Worm (Caenorhabditis elegans) whole organism, early embryonic: ENCODE results near the gene lev-9.

Source experiments
- F13C5.2 ChIP-seq: sonication (generic microtip); optimal IDR thresholded peaks from 2 replicates; lab custom pipeline; 2017; ENCODE audit warnings: mild to moderate bottlenecking, missing genetic modification characterization, inconsistent platforms, missing compliant biosample characterization
- aly-1 ChIP-seq: sonication (generic microtip); optimal IDR thresholded peaks from 2 replicates; lab custom pipeline; 2016; ENCODE audit warnings: missing genetic modification characterization, missing compliant biosample characterization
- ama-1 ChIP-seq: fragments of 150-350 bp; optimal IDR thresholded peaks from 2 replicates; lab custom pipeline; 2014
- ceh-36 ChIP-seq: sonication (generic microtip); optimal IDR thresholded peaks from 2 replicates; lab custom pipeline; 2016; ENCODE audit warnings: missing genetic modification characterization, inconsistent platforms, missing compliant biosample characterization
- flt-1 ChIP-seq: fragments of 200-800 bp; sonication (Bioruptor generic); IDR thresholded peaks from 2 replicates; pipeline ENCODE4 v1.3.6; 2022; ENCODE audit warnings: missing genetic modification characterization, missing compliant biosample characterization
- hmbx-1 ChIP-seq: sonication (generic microtip); optimal IDR thresholded peaks from 2 replicates; lab custom pipeline; 2016; ENCODE audit warnings: mild to moderate bottlenecking, missing genetic modification characterization, missing compliant biosample characterization
- scrt-1 ChIP-seq: fragments of 200-800 bp; sonication (Bioruptor generic); IDR thresholded peaks from 2 replicates; pipeline ENCODE4 v1.3.6; 2022; ENCODE audit warnings: missing genetic modification characterization, missing compliant biosample characterization
- tbx-37 ChIP-seq: fragments of 200-800 bp; sonication (Bioruptor generic); conservative IDR thresholded peaks from 2 replicates; pipeline ENCODE4 v1.3.6; 2022; ENCODE audit warnings: missing genetic modification reagents, missing genetic modification characterization, missing compliant biosample characterization

ce11 chrX:6271718-6272117 is 19.8 kb downstream of the lev-9 start, which contains the start of gene lro-1:
- no peak for TF ChIP-seq F13C5.2
- TF ChIP-seq aly-1 (tag; lab: Kevin White, UChicago): no peak
- no peak for TF ChIP-seq ceh-36 (tag; lab: Kevin White, UChicago)
- TF ChIP-seq ama-1 (lab: Kevin White, UChicago): no peak
- no peak for TF ChIP-seq hmbx-1
- no peak for TF ChIP-seq tbx-37 (GFP tag; lab: Robert Waterston, UW)
- TF ChIP-seq flt-1 (GFP tag; lab: Robert Waterston, UW): no peak
- TF ChIP-seq scrt-1 (GFP tag; lab: Robert Waterston, UW): no peak
